Fruit fly (Drosophila melanogaster): ENCODE measurements around the gene Best3.

DNA sequence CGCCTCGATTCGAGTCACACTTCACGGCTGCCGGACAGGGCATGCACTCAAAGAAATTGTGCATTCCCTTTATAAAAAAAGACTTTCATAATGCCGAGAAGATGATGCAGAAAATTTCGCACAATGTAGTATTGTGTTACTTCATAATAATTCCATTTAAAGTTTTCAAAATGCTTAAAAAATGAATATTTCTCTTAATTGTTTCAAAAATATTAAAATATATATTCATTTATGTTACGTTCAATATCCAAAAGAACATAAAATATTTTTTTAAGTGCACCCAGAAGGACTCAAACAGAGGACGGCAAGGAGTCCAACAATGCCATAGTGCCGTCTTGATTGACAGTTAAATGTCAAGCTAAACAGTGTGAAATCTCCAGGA lies 27.6 kb upstream of the Best3 start:
- TF ChIP-seq CG8478 (optimal IDR thresholded peaks at IDR 0.05) (no peak), CTCF (optimal IDR thresholded peaks at IDR 0.05) (no peak)

Data from S2 (cell line).